Worm (Caenorhabditis elegans): ENCODE results near the gene W02F12.2.

DNA sequence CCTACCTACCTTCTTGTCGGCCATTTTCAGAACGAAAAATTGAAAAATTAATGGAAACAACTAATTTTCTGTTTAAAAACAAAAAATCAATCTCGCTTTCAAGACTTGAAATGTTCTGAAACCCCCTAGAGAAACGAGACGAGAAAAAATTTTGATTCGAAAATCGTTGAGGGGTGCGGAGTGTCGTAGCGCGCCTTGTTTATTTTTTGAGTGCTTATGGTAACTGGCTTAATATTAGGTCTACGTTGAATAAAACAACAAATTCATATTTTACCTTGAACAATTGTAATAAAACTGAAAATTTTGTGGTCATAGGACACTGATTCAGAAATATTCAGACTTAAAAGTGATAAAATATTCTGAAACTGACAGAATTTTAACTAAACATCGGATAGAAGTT is 13.0 kb upstream of the W02F12.2 start, which contains the start of gene sna-1:
- TF ChIP-seq elt-3 (tag; optimal IDR thresholded peaks at IDR 0.05): no peak
- no peak for TF ChIP-seq snpc-4 (tag; optimal IDR thresholded peaks at IDR 0.05)
- no peak for TF ChIP-seq egl-27 (tag; optimal IDR thresholded peaks at IDR 0.05)
- no peak for TF ChIP-seq lsy-2 (tag; optimal IDR thresholded peaks at IDR 0.05)
- TF ChIP-seq ceh-16 (tag; optimal IDR thresholded peaks at IDR 0.05): no peak
- no peak for TF ChIP-seq nhr-23 (tag; optimal IDR thresholded peaks at IDR 0.05)
- no peak for TF ChIP-seq lin-11 (tag; optimal IDR thresholded peaks at IDR 0.05)
- TF ChIP-seq unc-62 (GFP tag; optimal IDR thresholded peaks at IDR 0.05): no peak
- no peak for TF ChIP-seq aly-2 (tag; optimal IDR thresholded peaks at IDR 0.05)
- no peak for TF ChIP-seq nhr-11 (tag; optimal IDR thresholded peaks at IDR 0.05)
- TF ChIP-seq blmp-1 (tag; optimal IDR thresholded peaks at IDR 0.05; ENCODE audit: insufficient read depth): no peak
- TF ChIP-seq alr-1 (tag; optimal IDR thresholded peaks at IDR 0.05): no peak
- no peak for TF ChIP-seq F13H6.1 (tag; optimal IDR thresholded peaks at IDR 0.05)
